Worm (Caenorhabditis elegans) whole organism, late embryonic: Measurements from ENCODE around the gene C26F1.1.

Experiments
- ceh-9 ChIP-seq: sonication (generic microtip); optimal IDR thresholded peaks from 2 replicates; lab custom pipeline; 2016; ENCODE audit warnings: mild to moderate bottlenecking, missing genetic modification characterization, inconsistent platforms, missing compliant biosample characterization
- elt-2 ChIP-seq: sonication (generic microtip); optimal IDR thresholded peaks from 2 replicates; lab custom pipeline; 2016; ENCODE audit warnings: missing genetic modification reagents, missing genetic modification characterization, missing compliant biosample characterization
- fkh-10 ChIP-seq: fragments of 150-350 bp; optimal IDR thresholded peaks from 2 replicates; lab custom pipeline; 2014; ENCODE audit warnings: missing biosample characterization, missing genetic modification reagents, missing genetic modification characterization
- gmeb-2 ChIP-seq: sonication (generic microtip); optimal IDR thresholded peaks from 2 replicates; lab custom pipeline; 2016; ENCODE audit warnings: missing genetic modification characterization, inconsistent platforms, missing compliant biosample characterization
- hlh-8 ChIP-seq: sonication (generic microtip); optimal IDR thresholded peaks from 2 replicates; lab custom pipeline; 2016; ENCODE audit warnings: missing genotype, missing genetic modification characterization, missing compliant biosample characterization
- lin-11 ChIP-seq: fragments of 200-800 bp; sonication (Bioruptor generic); optimal IDR thresholded peaks from 2 replicates; lab custom pipeline; 2018; ENCODE audit warnings: mild to moderate bottlenecking, missing genetic modification characterization, missing compliant biosample characterization
- nhr-11 ChIP-seq: fragments of 150-350 bp; optimal IDR thresholded peaks from 2 replicates; lab custom pipeline; 2014; ENCODE audit warnings: missing biosample characterization, missing genetic modification characterization
- pha-4 ChIP-seq: fragments of 150-350 bp; optimal IDR thresholded peaks from 2 replicates; lab custom pipeline; 2018; ENCODE audit warnings: missing biosample characterization, missing genetic modification reagents, missing genetic modification characterization
- pqm-1 ChIP-seq: sonication (generic microtip); optimal IDR thresholded peaks from 2 replicates; lab custom pipeline; 2016; ENCODE audit warnings: missing genetic modification characterization, missing compliant biosample characterization
- rnt-1 ChIP-seq: sonication (generic microtip); optimal IDR thresholded peaks from 2 replicates; lab custom pipeline; 2016; ENCODE audit warnings: missing genetic modification characterization, missing compliant biosample characterization
- tbx-2 ChIP-seq: sonication (generic microtip); optimal IDR thresholded peaks from 2 replicates; lab custom pipeline; 2016; ENCODE audit warnings: missing genetic modification characterization, missing compliant biosample characterization
- unc-86 ChIP-seq: sonication (generic microtip); optimal IDR thresholded peaks from 2 replicates; lab custom pipeline; 2016; ENCODE audit warnings: missing genetic modification characterization, missing compliant biosample characterization
- ztf-16 ChIP-seq: sonication (generic microtip); optimal IDR thresholded peaks from 2 replicates; lab custom pipeline; 2017; ENCODE audit warnings: missing genetic modification characterization, missing compliant biosample characterization

DNA sequence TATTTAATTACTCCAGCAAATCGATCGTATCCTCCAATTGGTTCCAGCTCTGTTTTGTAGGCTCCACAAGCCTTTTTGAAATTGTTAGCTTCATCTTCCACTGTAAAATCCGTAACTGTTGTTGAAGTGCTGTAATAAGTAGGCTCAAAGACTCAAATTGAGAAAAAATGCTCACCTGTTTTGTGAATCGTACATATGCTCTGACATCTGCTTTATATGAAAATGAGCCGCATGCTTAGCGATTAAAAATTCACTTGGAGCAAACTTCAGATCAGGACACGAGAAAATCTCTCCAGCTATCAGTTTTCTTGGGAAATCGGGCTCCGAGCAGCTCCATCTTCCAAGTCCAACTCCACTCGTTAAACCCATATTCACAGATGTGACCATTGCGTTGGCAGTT is 23.2 kb downstream of the C26F1.1 start:
- TF ChIP-seq lin-11 (no peak), ztf-16 (tag; lab: Kevin White, UChicago) (no peak), fkh-10 (no peak), nhr-11 (tag; lab: Kevin White, UChicago) (no peak), unc-86 (tag; lab: Kevin White, UChicago) (no peak), pha-4 (tag; lab: Kevin White, UChicago) (no peak), ceh-9 (tag; lab: Kevin White, UChicago) (no peak), tbx-2 (tag; lab: Kevin White, UChicago) (no peak), elt-2 (tag; lab: Kevin White, UChicago) (no peak), pqm-1 (tag; lab: Kevin White, UChicago) (no peak), gmeb-2 (tag; lab: Kevin White, UChicago) (no peak), hlh-8 (tag; lab: Kevin White, UChicago) (no peak), rnt-1 (tag; lab: Kevin White, UChicago) (no peak)
